Worm (Caenorhabditis elegans): ENCODE data around the gene W03F9.4.

The W03F9.4 gene

DNA sequence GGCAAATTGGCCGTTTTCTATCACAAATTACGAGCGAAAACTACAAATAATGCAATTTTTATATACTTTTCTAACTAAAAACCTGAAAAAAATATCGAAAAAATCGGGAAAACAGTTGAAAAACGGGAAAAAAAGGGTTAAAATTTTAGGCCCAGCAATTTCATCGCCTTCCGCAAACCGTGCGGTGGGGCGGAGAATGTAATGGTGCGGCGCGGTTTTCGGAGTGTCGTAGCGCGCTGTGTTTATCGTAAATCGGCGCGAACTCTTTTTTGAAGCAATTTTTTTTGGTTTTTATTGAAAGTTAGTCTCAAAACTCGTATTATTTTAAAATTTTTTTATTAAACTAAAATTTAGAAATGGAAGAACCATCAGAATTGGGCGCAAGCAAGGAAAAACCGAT is 46.7 kb downstream of the W03F9.4 start, which contains the start of gene picd-1 (continued):
- no peak for TF ChIP-seq ama-1 (optimal IDR thresholded peaks at IDR 0.05)
- peak; percentile 57 for TF ChIP-seq R02D3.7 (tag; optimal IDR thresholded peaks at IDR 0.05)
- peak; percentile 97 for TF ChIP-seq aha-1 (tag)
- no peak for TF ChIP-seq daf-19 (GFP tag; conservative IDR thresholded peaks at IDR 0.05)
- TF ChIP-seq cey-2 (tag; optimal IDR thresholded peaks at IDR 0.05; ENCODE audit: borderline replicate concordance, insufficient read depth), result no peak
- peak; percentile 78 for TF ChIP-seq mep-1 (tag; optimal IDR thresholded peaks at IDR 0.05)
- TF ChIP-seq zag-1 (tag; optimal IDR thresholded peaks at IDR 0.05), result no peak
- TF ChIP-seq unc-62 (GFP tag; optimal IDR thresholded peaks at IDR 0.05 in 1 of 2), result peak in 1 of 2 experiments; percentile 75
- TF ChIP-seq unc-62 (tag; optimal IDR thresholded peaks at IDR 0.05), result no peak
- TF ChIP-seq F37D6.2 (tag; optimal IDR thresholded peaks at IDR 0.05), result no peak
- TF ChIP-seq unc-130 (GFP tag; optimal IDR thresholded peaks at IDR 0.05), result no peak
- TF ChIP-seq dmd-9 (GFP tag; IDR thresholded peaks at IDR 0.05), result no peak
- TF ChIP-seq lin-38 (GFP tag; IDR thresholded peaks at IDR 0.05), result peak; percentile 59
- no peak for TF ChIP-seq rbr-2 (tag; optimal IDR thresholded peaks at IDR 0.05)
- TF ChIP-seq daf-12 (tag; optimal IDR thresholded peaks at IDR 0.05), result no peak
- TF ChIP-seq F44E2.7 (GFP tag; IDR thresholded peaks at IDR 0.05), result no peak
- no peak for TF ChIP-seq nhr-42 (GFP tag; IDR thresholded peaks at IDR 0.05)
- peak; percentile 42 for TF ChIP-seq fkh-10 (GFP tag; optimal IDR thresholded peaks at IDR 0.05)
- TF ChIP-seq Y5F2A.4 (GFP tag; optimal IDR thresholded peaks at IDR 0.05), result no peak
- TF ChIP-seq lir-3 (tag; optimal IDR thresholded peaks at IDR 0.05), result no peak
- no peak for TF ChIP-seq nhr-48 (tag; optimal IDR thresholded peaks at IDR 0.05)
- TF ChIP-seq zip-11 (GFP tag; IDR thresholded peaks at IDR 0.05), result no peak
- peak; percentile 72 for TF ChIP-seq dve-1 (tag; optimal IDR thresholded peaks at IDR 0.05; ENCODE audit: insufficient read depth)
- TF ChIP-seq egl-27 (tag; optimal IDR thresholded peaks at IDR 0.05), result no peak
- TF ChIP-seq mes-2 (tag; optimal IDR thresholded peaks at IDR 0.05; ENCODE audit: poor library complexity, severe bottlenecking), result peak; percentile 87
- TF ChIP-seq ceh-28 (tag; optimal IDR thresholded peaks at IDR 0.05), result no peak
- no peak for TF ChIP-seq lin-29 (GFP tag; IDR thresholded peaks at IDR 0.05)
- TF ChIP-seq lin-1 (GFP tag; IDR thresholded peaks at IDR 0.05), result no peak
- no peak for TF ChIP-seq egl-43 (GFP tag; IDR thresholded peaks at IDR 0.05)
- no peak for TF ChIP-seq mxl-3 (GFP tag; optimal IDR thresholded peaks at IDR 0.05)

DNA sequence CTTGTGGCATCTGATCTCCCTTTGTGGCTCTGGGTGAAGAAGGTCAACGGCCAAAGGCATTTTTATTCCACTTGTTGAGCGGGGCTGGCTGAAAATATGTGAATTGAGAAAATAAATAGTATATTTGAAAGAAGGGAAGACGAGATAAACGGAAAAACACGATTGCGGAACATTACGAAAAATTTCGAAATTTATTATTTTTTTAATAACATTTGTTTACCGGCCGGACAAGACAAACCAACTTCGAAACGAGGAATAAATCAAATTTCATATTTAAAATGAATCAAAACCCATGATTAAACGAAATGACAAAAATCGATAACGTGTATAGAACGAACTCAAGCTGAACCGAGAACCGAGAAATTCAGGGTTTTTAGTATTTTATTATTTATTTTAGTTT is 47.2 kb downstream of the W03F9.4 start, which contains the start of gene rps-27:
Gene rps-27 (minus strand): TSS at position 101 of the 400 bp plus-strand sequence.
- TF ChIP-seq zip-2 (tag; optimal IDR thresholded peaks at IDR 0.05) (peak; percentile 83), mdl-1 (tag; optimal IDR thresholded peaks at IDR 0.05) (no peak)

DNA sequence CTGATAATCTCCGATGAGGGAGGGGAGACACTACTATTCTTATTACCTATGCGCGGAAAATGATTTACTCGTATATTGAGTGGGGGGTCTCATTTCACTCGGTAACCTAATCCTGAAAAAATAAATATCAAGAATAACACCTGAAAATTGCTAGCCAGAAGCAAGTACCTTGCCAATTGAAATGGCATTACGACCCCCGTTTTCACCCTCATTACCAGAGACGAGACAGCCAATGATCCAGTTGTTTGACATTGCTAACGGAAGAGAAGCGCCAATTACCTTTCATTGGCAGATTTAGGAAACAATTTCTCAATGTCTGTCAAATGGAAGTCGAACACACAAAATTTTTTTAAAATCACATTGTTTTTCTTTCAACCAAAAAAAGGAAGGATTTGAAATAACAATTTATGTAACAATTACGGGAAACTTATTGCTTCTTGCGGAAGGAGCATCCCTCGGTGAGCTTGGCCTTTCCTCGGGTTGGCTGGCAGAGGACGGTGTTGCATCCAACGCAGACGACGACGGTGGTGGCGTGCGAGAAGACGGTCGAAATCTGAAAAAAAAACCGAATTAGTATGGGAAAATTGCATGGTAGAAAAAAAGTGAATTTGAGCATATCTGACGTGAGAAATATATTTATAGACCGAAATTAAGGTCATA is 48.0 kb downstream of the W03F9.4 start:
- TF ChIP-seq jun-1 (tag; optimal IDR thresholded peaks at IDR 0.05) (no peak), arid-1 (GFP tag; conservative IDR thresholded peaks at IDR 0.05) (peak; percentile 80), zip-11 (GFP tag; IDR thresholded peaks at IDR 0.05) (no peak), nhr-25 (tag; optimal IDR thresholded peaks at IDR 0.05; ENCODE audit: borderline replicate concordance, insufficient read depth) (no peak), nhr-10 (tag; optimal IDR thresholded peaks at IDR 0.05) (no peak), lin-38 (GFP tag; IDR thresholded peaks at IDR 0.05) (peak; percentile 65), daf-16 (GFP tag; optimal IDR thresholded peaks at IDR 0.05) (peak in 1 of 2 experiments; percentile 7), daf-16 (tag; optimal IDR thresholded peaks at IDR 0.05) (no peak), spr-3 (GFP tag; optimal IDR thresholded peaks at IDR 0.05) (peak; percentile 25), ZK337.2 (GFP tag; IDR thresholded peaks at IDR 0.05) (0 out of 2 replicates have a peak, but pooled peaks have one; percentile 29), egl-43 (GFP tag; IDR thresholded peaks at IDR 0.05) (0 out of 2 replicates have a peak, but pooled peaks have one; percentile 62), nhr-237 (tag; optimal IDR thresholded peaks at IDR 0.05) (no peak), nhr-11 (tag; optimal IDR thresholded peaks at IDR 0.05) (no peak), F26F4.8 (GFP tag; conservative IDR thresholded peaks at IDR 0.05) (no peak), nhr-111 (GFP tag; optimal IDR thresholded peaks at IDR 0.05) (peak; percentile 49), dmd-9 (GFP tag; IDR thresholded peaks at IDR 0.05) (no peak), nhr-102 (tag; optimal IDR thresholded peaks at IDR 0.05) (no peak), vab-7 (GFP tag; IDR thresholded peaks at IDR 0.05) (no peak), lin-1 (GFP tag; IDR thresholded peaks at IDR 0.05) (peak; percentile 60), Y48G9A.11 (GFP tag; IDR thresholded peaks at IDR 0.05) (peak; percentile 86; the same call in 1 of the 2 replicates), F49E8.2 (tag; optimal IDR thresholded peaks at IDR 0.05; ENCODE audit: borderline replicate concordance) (peak; percentile 92)
